Worm (Caenorhabditis elegans) whole organism, L2 larva: ENCODE results near the gene rbm-42.

Experiments
- F13H6.1 ChIP-seq: sonication (generic microtip); optimal IDR thresholded peaks from 2 replicates; lab custom pipeline; 2016; ENCODE audit warnings: missing genetic modification characterization, missing compliant biosample characterization
- blmp-1 ChIP-seq: sonication (generic microtip); optimal IDR thresholded peaks from 2 replicates; lab custom pipeline; 2017; ENCODE audit warnings: missing genetic modification characterization, mild to moderate bottlenecking, missing compliant biosample characterization, antibody characterized with exemption, moderate library complexity; ENCODE audit not compliant: insufficient read depth
- egl-27 ChIP-seq: sonication (generic microtip); optimal IDR thresholded peaks from 3 replicates; lab custom pipeline; 2017; ENCODE audit warnings: missing biosample characterization, missing genetic modification reagents, missing genetic modification characterization
- fos-1 ChIP-seq: fragments of 150-350 bp; optimal IDR thresholded peaks from 2 replicates; lab custom pipeline; 2014; ENCODE audit warnings: missing biosample characterization, missing genetic modification characterization
- lin-11 ChIP-seq: fragments of 150-350 bp; sonication (generic microtip); optimal IDR thresholded peaks from 2 replicates; lab custom pipeline; 2014; ENCODE audit warnings: missing biosample characterization, missing genetic modification characterization, inconsistent platforms, mixed read lengths
- nhr-11 ChIP-seq: fragments of 150-350 bp; optimal IDR thresholded peaks from 2 replicates; lab custom pipeline; 2014; ENCODE audit warnings: missing biosample characterization, missing genetic modification characterization
- skn-1 ChIP-seq: sonication (generic microtip); optimal IDR thresholded peaks from 2 replicates; lab custom pipeline; 2017; ENCODE audit warnings: missing biosample characterization, missing genetic modification characterization
- unc-55 ChIP-seq: fragments of 150-350 bp; sonication (generic microtip); optimal IDR thresholded peaks from 3 replicates; lab custom pipeline; 2014; ENCODE audit warnings: missing biosample characterization, missing genetic modification reagents, missing genetic modification characterization
- ztf-11 ChIP-seq: sonication (generic microtip); optimal IDR thresholded peaks from 2 replicates; lab custom pipeline; 2017; ENCODE audit warnings: missing biosample characterization, missing genetic modification characterization

- no peak for TF ChIP-seq ztf-11 (tag; lab: Kevin White, UChicago)
- no peak for TF ChIP-seq skn-1
- TF ChIP-seq egl-27 (tag; lab: Kevin White, UChicago): no peak
- no peak for TF ChIP-seq lin-11 (tag; lab: Kevin White, UChicago)
- no peak for TF ChIP-seq F13H6.1 (tag; lab: Kevin White, UChicago)
- TF ChIP-seq unc-55 (GFP tag; lab: Kevin White, UChicago): no peak
- no peak for TF ChIP-seq nhr-11
- TF ChIP-seq fos-1: no peak
- TF ChIP-seq blmp-1: no peak
Observed at ce11 chrIII:5155393-5155792, 2.4 kb upstream of the rbm-42 start.
